Worm (Caenorhabditis elegans) whole organism, dauer: Measurements from ENCODE around the gene Y67D8C.6.
"Not testable (repeated sequence)": the region's sequence is repeated elsewhere in the genome, so short reads cannot be mapped to it uniquely, and the experiment has no call there.

Experiments used
- unc-62 ChIP-seq: sonication (generic microtip); optimal IDR thresholded peaks from 2 replicates; lab custom pipeline; 2017; ENCODE audit warnings: missing biosample characterization, missing genetic modification reagents, missing genetic modification characterization

Gene Y67D8C.6

ce11 chrIV:3050054-3050990 lies 12.9 kb downstream of the Y67D8C.6 start, which contains the start of gene eel-1:
Gene eel-1 (minus strand): TSS chrIV:3050104.
- not testable (repeated sequence) for TF ChIP-seq unc-62

- TF ChIP-seq unc-62 = no peak
These were observed 16.3 kb downstream of the Y67D8C.6 start for ce11 chrIV:3046889-3047288.

- TF ChIP-seq unc-62 = no peak
These were observed 17.2 kb downstream of the Y67D8C.6 start for ce11 chrIV:3046009-3046408.

DNA sequence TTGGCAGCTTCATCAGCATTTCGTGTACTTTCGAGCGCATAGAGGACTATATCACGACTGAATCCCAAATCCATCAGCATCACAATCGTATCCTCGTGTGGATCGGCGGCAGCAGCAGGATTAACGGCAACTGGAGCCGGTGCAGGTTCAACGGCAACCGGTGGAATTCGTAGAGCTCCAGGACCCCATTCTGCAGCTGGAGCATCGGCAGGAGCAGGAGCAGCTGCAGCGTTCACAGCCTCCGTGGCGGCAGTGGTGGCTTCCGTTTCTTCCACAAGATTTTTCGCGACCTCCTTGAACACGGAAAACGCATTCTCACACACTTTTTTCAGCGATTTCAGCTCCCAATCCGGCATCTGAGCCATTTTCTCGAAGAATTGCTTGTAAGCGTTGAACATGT lies 19.0 kb downstream of the Y67D8C.6 start:
- no peak for TF ChIP-seq unc-62

DNA sequence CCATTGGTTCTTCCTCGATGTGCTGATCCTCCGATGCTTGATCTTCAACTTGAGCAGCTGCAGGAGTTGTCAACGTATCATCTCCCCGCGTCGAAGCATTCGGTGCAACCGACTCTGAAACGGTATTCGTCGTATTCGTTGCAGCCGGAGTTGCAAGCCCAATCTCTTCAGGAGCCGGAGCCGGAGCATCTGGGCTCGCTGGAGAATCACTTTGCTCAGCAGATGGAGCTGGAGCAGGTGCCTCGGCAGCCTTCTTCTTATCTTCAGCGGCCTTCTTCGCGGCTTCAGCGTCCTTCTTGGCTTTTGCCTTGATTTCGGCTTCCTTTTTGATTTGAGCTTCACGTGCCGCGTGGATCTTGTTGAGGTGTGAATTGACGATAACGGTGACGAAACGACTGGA lies 24.4 kb downstream of the Y67D8C.6 start:
- TF ChIP-seq unc-62 = no peak

ce11 chrIV:3037932-3038331 lies 25.3 kb downstream of the Y67D8C.6 start:
- no peak for TF ChIP-seq unc-62

- no peak for TF ChIP-seq unc-62
These were observed 27.8 kb downstream of the Y67D8C.6 start for ce11 chrIV:3035375-3035774.

DNA sequence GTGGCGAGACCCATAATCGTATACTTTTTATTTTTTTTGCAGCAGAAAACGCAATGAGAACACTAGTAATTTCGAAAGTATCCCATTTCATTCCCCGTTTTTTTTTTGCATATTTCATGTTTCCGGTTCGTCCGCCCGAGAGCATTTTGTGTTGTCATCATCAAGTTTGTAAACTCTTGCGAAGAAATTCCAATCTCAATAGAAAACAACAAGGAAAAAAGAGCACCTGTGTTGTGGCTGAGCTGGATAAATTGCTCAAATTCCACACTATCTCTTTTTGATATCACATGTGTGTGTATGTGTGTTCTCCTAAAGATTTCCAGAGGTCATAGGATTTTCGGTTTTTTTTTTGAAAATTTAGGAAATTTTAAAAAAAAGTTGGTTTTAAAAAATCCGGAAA lies 31.2 kb downstream of the Y67D8C.6 start:
- no peak for TF ChIP-seq unc-62

DNA sequence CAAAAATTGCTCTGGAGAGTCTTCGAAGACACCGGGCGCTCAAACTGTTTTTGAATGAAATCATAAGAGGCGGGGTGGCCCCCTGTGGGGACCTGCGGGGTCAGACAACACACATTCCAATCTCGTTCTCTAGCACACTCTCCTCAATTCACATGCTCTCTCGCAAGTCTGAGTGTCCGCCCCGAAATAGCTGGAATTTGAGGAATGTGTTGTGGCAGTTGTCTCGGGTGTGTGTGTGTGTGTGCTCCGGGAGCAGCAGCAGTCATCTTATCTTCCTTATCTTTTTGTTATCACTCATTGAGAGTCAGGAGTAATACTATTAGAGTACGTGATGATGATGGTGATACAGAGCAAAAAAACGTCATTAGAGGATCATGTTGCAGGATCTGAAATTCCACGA lies 33.3 kb downstream of the Y67D8C.6 start:
- no peak for TF ChIP-seq unc-62

ce11 chrIV:3028842-3029241 lies 34.3 kb downstream of the Y67D8C.6 start, which contains the start of gene ndnf-1:
Gene ndnf-1 (minus strand): TSS chrIV:3028942.
- TF ChIP-seq unc-62 = no peak

- no peak for TF ChIP-seq unc-62
These were observed 37.1 kb downstream of the Y67D8C.6 start for ce11 chrIV:3025874-3026609.

- TF ChIP-seq unc-62 = no peak
These were observed 43.8 kb downstream of the Y67D8C.6 start, which contains the start of gene lin-22 for ce11 chrIV:3019438-3019837. Gene lin-22 (plus strand): TSS chrIV:3019738.

DNA sequence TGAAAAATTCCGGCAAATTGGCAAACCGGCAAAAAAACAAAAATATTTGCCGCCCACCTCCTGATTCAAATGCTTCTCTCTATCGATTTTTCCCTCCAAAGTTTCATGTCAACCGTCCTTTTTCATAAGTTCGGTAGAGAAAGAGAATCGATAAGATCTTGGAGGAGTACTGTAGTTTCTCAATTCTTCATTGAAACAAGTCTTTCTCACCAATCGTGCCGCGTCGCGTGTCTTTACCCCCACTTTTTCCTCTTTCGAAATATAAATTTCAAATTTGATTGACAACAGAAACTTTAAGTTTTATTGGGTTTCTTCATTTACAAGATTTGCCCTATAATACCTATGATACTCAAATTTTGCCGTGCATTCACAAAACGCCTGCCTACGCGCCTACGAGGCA lies 44.6 kb downstream of the Y67D8C.6 start:
- TF ChIP-seq unc-62 = no peak

DNA sequence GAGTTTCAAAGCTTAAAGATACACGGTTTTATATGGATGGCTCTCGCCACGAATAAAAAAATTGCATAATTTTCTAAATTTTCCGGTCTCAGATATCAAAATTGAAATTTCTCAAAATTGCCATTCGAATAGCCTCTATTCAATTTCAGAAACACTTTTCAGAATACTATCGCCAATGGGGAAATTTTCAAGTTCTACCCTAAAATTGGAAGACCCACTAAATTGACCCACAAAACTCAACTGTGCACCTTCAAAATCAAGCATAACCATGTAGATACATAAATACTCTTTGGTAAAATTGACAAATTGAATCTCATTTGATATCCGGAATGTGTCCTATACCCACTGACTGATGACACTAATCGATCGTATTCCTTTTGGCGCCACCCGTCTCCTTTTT lies 47.0 kb downstream of the Y67D8C.6 start:
- no peak for TF ChIP-seq unc-62

ce11 chrIV:3014610-3015009 lies 48.6 kb downstream of the Y67D8C.6 start:
- TF ChIP-seq unc-62 = no peak
